Worm (Caenorhabditis elegans): ENCODE data around the gene fipr-25.

DNA sequence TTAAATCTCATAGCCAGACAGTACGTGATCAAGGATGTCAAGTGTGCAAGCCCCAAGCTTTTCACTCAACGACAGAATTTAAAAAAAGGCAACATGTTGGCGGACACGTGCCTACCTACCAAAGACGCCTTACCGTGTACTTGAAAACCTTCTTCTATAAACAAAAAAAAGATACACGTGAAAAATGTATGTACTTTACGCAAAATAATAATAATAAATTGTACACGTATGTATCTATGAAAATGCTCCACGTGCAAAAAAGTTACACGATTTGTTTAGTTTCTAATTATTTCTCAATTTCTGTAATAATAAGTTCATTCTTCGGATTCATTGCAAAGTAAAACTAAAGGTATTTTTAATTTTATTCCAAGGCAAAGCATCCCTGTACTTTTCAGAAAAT, 47.4 kb downstream of the fipr-25 start, which contains the start of gene cysl-4:
- TF ChIP-seq flt-1 (GFP tag; IDR thresholded peaks at IDR 0.05) (no peak), ama-1 (optimal IDR thresholded peaks at IDR 0.05) (no peak), tbx-11 (GFP tag; IDR thresholded peaks at IDR 0.05) (no peak), F13C5.2 (tag; optimal IDR thresholded peaks at IDR 0.05) (no peak), B0310.2 (tag; optimal IDR thresholded peaks at IDR 0.05) (no peak), scrt-1 (GFP tag; IDR thresholded peaks at IDR 0.05) (no peak), aly-1 (tag; optimal IDR thresholded peaks at IDR 0.05) (no peak), hmg-4 (GFP tag; optimal IDR thresholded peaks at IDR 0.05) (no peak), ets-7 (tag; optimal IDR thresholded peaks at IDR 0.05) (no peak)

Measured in whole organism, early embryonic.